Fruit fly (Drosophila melanogaster) whole organism, embryonic: Measurements from ENCODE around the gene snky.

ENCODE experiments used
- Awh ChIP-seq: fragments of 200-800 bp; sonication (Bioruptor generic); IDR thresholded peaks from 2 replicates; pipeline ENCODE4, ENCODE4 v1.3.6; 2022; ENCODE audit warnings: missing biosample characterization, missing genetic modification characterization
- Bgb ChIP-seq: fragments of 200-800 bp; sonication (Bioruptor generic); IDR thresholded peaks from 2 replicates; pipeline ENCODE4 v1.3.6; 2022; ENCODE audit warnings: missing biosample characterization, missing genetic modification characterization; ENCODE audit not compliant: partially characterized antibody
- Bteb2 ChIP-seq: fragments of 200-800 bp; sonication (Bioruptor generic); optimal IDR thresholded peaks from 2 replicates; lab custom pipeline; 2016; ENCODE audit warnings: missing biosample characterization, missing genetic modification characterization
- CG14965 ChIP-seq: fragments of 200-800 bp; sonication (Bioruptor generic); optimal IDR thresholded peaks from 2 replicates; lab custom pipeline; 2016; ENCODE audit warnings: missing biosample characterization, missing genetic modification characterization, borderline replicate concordance
- CG15269 ChIP-seq: fragments of 200-800 bp; sonication (Bioruptor generic); optimal IDR thresholded peaks from 2 replicates; lab custom pipeline; 2018; ENCODE audit warnings: missing biosample characterization, mild to moderate bottlenecking, missing genetic modification characterization, moderate library complexity
- CG15696 ChIP-seq: fragments of 200-800 bp; sonication (Bioruptor generic); optimal IDR thresholded peaks from 2 replicates; lab custom pipeline; 2019; ENCODE audit warnings: missing biosample characterization, mild to moderate bottlenecking, missing genetic modification characterization, moderate library complexity
- CG1792 ChIP-seq: fragments of 200-800 bp; sonication (Bioruptor generic); optimal IDR thresholded peaks from 2 replicates; lab custom pipeline; 2016; ENCODE audit warnings: missing biosample characterization, missing genetic modification characterization
- CG18476 ChIP-seq: fragments of 200-800 bp; sonication (Bioruptor generic); optimal IDR thresholded peaks from 2 replicates; lab custom pipeline; 2016; ENCODE audit warnings: missing biosample characterization, mild to moderate bottlenecking, missing genetic modification characterization
- CG18764 ChIP-seq: fragments of 200-800 bp; sonication (Bioruptor generic); optimal IDR thresholded peaks from 3 replicates; lab custom pipeline; 2016; ENCODE audit warnings: missing biosample characterization, missing genetic modification characterization
- CG2712 ChIP-seq: fragments of 200-800 bp; optimal IDR thresholded peaks from 3 replicates; lab custom pipeline; 2019; ENCODE audit warnings: missing biosample characterization, mild to moderate bottlenecking, missing genetic modification characterization, moderate library complexity
- CG32772 ChIP-seq: fragments of 200-800 bp; sonication (Bioruptor generic); IDR thresholded peaks from 2 replicates; pipeline ENCODE4 v1.3.6; 2022; ENCODE audit warnings: missing biosample characterization, missing genetic modification characterization
- CG3726 ChIP-seq: fragments of 200-800 bp; sonication (Bioruptor generic); IDR thresholded peaks from 3 replicates; pipeline ENCODE4, ENCODE4 v1.3.6; 2022; ENCODE audit warnings: missing biosample characterization, missing genetic modification characterization
- CG4404 ChIP-seq: fragments of 200-800 bp; sonication (Bioruptor generic); IDR thresholded peaks from 2 replicates; pipeline ENCODE4 v1.3.6; 2022; ENCODE audit warnings: missing biosample characterization, missing genetic modification characterization
- CG4707 ChIP-seq: fragments of 200-800 bp; sonication (Bioruptor generic); optimal IDR thresholded peaks from 2 replicates; lab custom pipeline; 2018; ENCODE audit warnings: missing biosample characterization, mild to moderate bottlenecking, missing genetic modification characterization, moderate library complexity
- CG4730 ChIP-seq: fragments of 200-800 bp; sonication (Bioruptor generic); IDR thresholded peaks from 2 replicates; pipeline ENCODE4 v1.3.6; 2022; ENCODE audit warnings: missing biosample characterization, missing genetic modification characterization
- CG8388 ChIP-seq: fragments of 200-800 bp; sonication (Bioruptor generic); optimal IDR thresholded peaks from 2 replicates; lab custom pipeline; 2019; ENCODE audit warnings: missing biosample characterization, mild to moderate bottlenecking, missing genetic modification characterization, moderate library complexity
- CHES-1-like ChIP-seq: fragments of 200-800 bp; sonication (Bioruptor generic); optimal IDR thresholded peaks from 2 replicates; lab custom pipeline; 2016; ENCODE audit warnings: missing biosample characterization, missing genetic modification characterization
- Chrac-16 ChIP-seq: fragments of 200-800 bp; sonication (Bioruptor generic); optimal IDR thresholded peaks from 3 replicates; lab custom pipeline; 2016; ENCODE audit warnings: missing biosample characterization, missing genetic modification characterization
- D ChIP-seq, 2 experiments: fragments of 200-800 bp in 1 of 2; fragments of >200 bp in 1 of 2; sonication (Bioruptor generic) in 1 of 2; optimal IDR thresholded peaks; 2 replicates in 1 of 2; 3 replicates in 1 of 2; lab custom pipeline; 2017; ENCODE audit warnings: mild to moderate bottlenecking in 1 of 2, missing biosample characterization in 1 of 2, missing genetic modification characterization in 1 of 2, missing genetic modification reagents in 1 of 2
- Dip2 ChIP-seq: fragments of 200-800 bp; sonication (Bioruptor generic); IDR thresholded peaks from 2 replicates; pipeline ENCODE4 v1.3.6; 2022; ENCODE audit warnings: missing biosample characterization, missing genetic modification characterization
- Eip74EF ChIP-seq, 2 experiments: fragments of 200-800 bp in 1 of 2; fragments of >200 bp in 1 of 2; sonication (Bioruptor generic) in 1 of 2; optimal IDR thresholded peaks; 2 replicates each; lab custom pipeline; 2017 to 2019; ENCODE audit warnings: missing biosample characterization in 2 of 2, missing genetic modification characterization in 2 of 2, mild to moderate bottlenecking in 1 of 2, moderate library complexity in 1 of 2
- HHEX ChIP-seq: fragments of 200-800 bp; sonication (Bioruptor generic); optimal IDR thresholded peaks from 3 replicates; lab custom pipeline; 2017; ENCODE audit warnings: missing biosample characterization, mild to moderate bottlenecking, missing genetic modification characterization, missing genetic modification reagents
- HmgZ ChIP-seq: fragments of 200-800 bp; sonication (Bioruptor generic); optimal IDR thresholded peaks from 2 replicates; lab custom pipeline; 2018; ENCODE audit warnings: missing biosample characterization, mild to moderate bottlenecking, missing genetic modification characterization
- Hmr ChIP-seq: fragments of 200-800 bp; sonication (Bioruptor generic); optimal IDR thresholded peaks from 3 replicates; lab custom pipeline; 2017; ENCODE audit warnings: mild to moderate bottlenecking, missing biosample characterization, missing genetic modification reagents, missing genetic modification characterization
- Hr51 ChIP-seq, 2 experiments: fragments of 200-800 bp; sonication (Bioruptor generic); optimal IDR thresholded peaks; 2 replicates in 1 of 2; 3 replicates in 1 of 2; lab custom pipeline; 2016 to 2018; ENCODE audit warnings: missing biosample characterization in 2 of 2, missing genetic modification characterization in 2 of 2, mild to moderate bottlenecking in 1 of 2, moderate library complexity in 1 of 2
- MESR4 ChIP-seq: fragments of 200-800 bp; sonication (Bioruptor generic); optimal IDR thresholded peaks from 2 replicates; lab custom pipeline; 2018; ENCODE audit warnings: missing biosample characterization, mild to moderate bottlenecking, missing genetic modification characterization, moderate library complexity
- MTF-1 ChIP-seq: fragments of 200-800 bp; sonication (Bioruptor generic); optimal IDR thresholded peaks from 2 replicates; lab custom pipeline; 2018; ENCODE audit warnings: missing biosample characterization, mild to moderate bottlenecking, missing genetic modification characterization, borderline replicate concordance
- Neu2 ChIP-seq: fragments of 200-800 bp; sonication (Bioruptor generic); optimal IDR thresholded peaks from 3 replicates; lab custom pipeline; 2016; ENCODE audit warnings: missing biosample characterization, missing genetic modification characterization, borderline replicate concordance
- Side ChIP-seq: fragments of 200-800 bp; sonication (Bioruptor generic); optimal IDR thresholded peaks from 2 replicates; lab custom pipeline; 2016; ENCODE audit warnings: missing biosample characterization, missing genetic modification characterization
- Sry-δ ChIP-seq: fragments of 200-800 bp; sonication (Bioruptor generic); optimal IDR thresholded peaks from 2 replicates; lab custom pipeline; 2016; ENCODE audit warnings: missing biosample characterization, missing genetic modification characterization
- Ssrp ChIP-seq: fragments of 200-800 bp; sonication (Bioruptor generic); optimal IDR thresholded peaks from 2 replicates; lab custom pipeline; 2018; ENCODE audit warnings: missing biosample characterization, mild to moderate bottlenecking, missing genetic modification characterization, moderate library complexity
- Usf ChIP-seq: fragments of 200-800 bp; sonication (Bioruptor generic); optimal IDR thresholded peaks from 2 replicates; lab custom pipeline; 2017; ENCODE audit warnings: missing genotype, missing biosample characterization, missing genetic modification characterization
- bowl ChIP-seq: fragments of 200-800 bp; sonication (Bioruptor generic); IDR thresholded peaks from 2 replicates; pipeline ENCODE4 v1.3.6; 2022; ENCODE audit warnings: missing biosample characterization, missing genetic modification characterization
- bsh ChIP-seq, 2 experiments: fragments of 200-800 bp; sonication (Bioruptor generic); optimal IDR thresholded peaks; 2 replicates each; lab custom pipeline; 2017 to 2018; ENCODE audit warnings: mild to moderate bottlenecking in 2 of 2, missing biosample characterization in 2 of 2, missing genetic modification characterization in 2 of 2, moderate library complexity in 1 of 2
- dmrt11E ChIP-seq: fragments of 200-800 bp; sonication (Bioruptor generic); optimal IDR thresholded peaks from 3 replicates; lab custom pipeline; 2018; ENCODE audit warnings: missing biosample characterization, mild to moderate bottlenecking, missing genetic modification characterization, moderate library complexity
- eve ChIP-seq, 2 experiments: fragments of >200 bp; optimal IDR thresholded peaks; 2 replicates each; lab custom pipeline; 2017; ENCODE audit warnings: missing biosample characterization in 2 of 2, missing genetic modification characterization in 2 of 2
- ewg ChIP-seq: fragments of 200-800 bp; sonication (Bioruptor generic); optimal IDR thresholded peaks from 3 replicates; lab custom pipeline; 2017; ENCODE audit warnings: mild to moderate bottlenecking, missing biosample characterization, missing genetic modification reagents, missing genetic modification characterization
- lmd ChIP-seq: fragments of 200-800 bp; sonication (Bioruptor generic); IDR thresholded peaks from 2 replicates; pipeline ENCODE4 v1.3.6; 2022; ENCODE audit warnings: missing biosample characterization, missing genetic modification characterization
- lola ChIP-seq, 3 experiments: fragments of >200 bp in 2 of 3; fragments of 200-800 bp in 1 of 3; sonication (Bioruptor generic) in 1 of 3; optimal IDR thresholded peaks; 2 replicates each; lab custom pipeline; 2017 to 2019; ENCODE audit warnings: missing biosample characterization in 3 of 3, missing genetic modification characterization in 3 of 3, mild to moderate bottlenecking in 1 of 3, moderate library complexity in 1 of 3
- phol ChIP-seq: fragments of 200-800 bp; sonication (Bioruptor generic); optimal IDR thresholded peaks from 3 replicates; lab custom pipeline; 2018; ENCODE audit warnings: missing biosample characterization, mild to moderate bottlenecking, missing genetic modification characterization, moderate library complexity
- row ChIP-seq: fragments of 200-800 bp; sonication (Bioruptor generic); IDR thresholded peaks from 3 replicates; pipeline ENCODE4 v1.3.6; 2022; ENCODE audit warnings: missing biosample characterization, missing genetic modification characterization
- sim ChIP-seq: fragments of 200-800 bp; sonication (Bioruptor generic); IDR thresholded peaks from 2 replicates; pipeline ENCODE4 v1.3.6; 2022; ENCODE audit warnings: missing biosample characterization, missing genetic modification characterization
- tgo ChIP-seq: fragments of 200-800 bp; sonication (Bioruptor generic); IDR thresholded peaks from 3 replicates; pipeline ENCODE4 v1.3.6; 2022; ENCODE audit warnings: missing biosample characterization, missing genetic modification characterization
- vfl ChIP-seq: fragments of 200-800 bp; sonication (Bioruptor generic); optimal IDR thresholded peaks from 2 replicates; lab custom pipeline; 2016; ENCODE audit warnings: missing biosample characterization, missing genetic modification characterization
- vvl ChIP-seq: fragments of 200-800 bp; sonication (Bioruptor generic); IDR thresholded peaks from 2 replicates; pipeline ENCODE4 v1.3.6; 2022; ENCODE audit warnings: missing biosample characterization, missing genetic modification characterization
- wdn ChIP-seq: fragments of 200-800 bp; sonication (Bioruptor generic); IDR thresholded peaks from 2 replicates; pipeline ENCODE4 v1.3.6; 2022; ENCODE audit warnings: missing biosample characterization, missing genetic modification characterization

The snky gene

dm6 chr3L:13180331-13180730 is 6.1 kb downstream of the snky start:
- TF ChIP-seq CG3726 (GFP tag; lab: Robert Waterston, UW) (no peak), bsh (GFP tag; optimal IDR thresholded peaks at IDR 0.05; lab: Kevin White, UChicago) (peak in 1 of 2 experiments; percentile 59)

- TF ChIP-seq sim (GFP tag; lab: Robert Waterston, UW) (no peak), CG4730 (no peak), HmgZ (no peak), ewg (no peak), row (peak; percentile 12; the same call in 1 of the 3 replicates), wdn (GFP tag; lab: Robert Waterston, UW) (no peak), eve (GFP tag; optimal IDR thresholded peaks at IDR 0.05; lab: Kevin White, UChicago) (peak in 1 of 2 experiments; percentile 6), CG1792 (GFP tag; lab: Kevin White, UChicago) (no peak), CG18476 (GFP tag; lab: Kevin White, UChicago) (peak; percentile 59), Side (GFP tag; lab: Kevin White, UChicago) (no peak), Bteb2 (no peak), dmrt11E (tag; lab: Kevin White, UChicago) (peak; percentile 9), Usf (GFP tag; lab: Kevin White, UChicago) (no peak), phol (tag; lab: Kevin White, UChicago) (peak; percentile 11)
These were observed 8.1 kb downstream of the snky start for dm6 chr3L:13182337-13182736.

dm6 chr3L:13189280-13189679 is 15.0 kb downstream of the snky start:
- TF ChIP-seq Eip74EF (GFP tag; optimal IDR thresholded peaks at IDR 0.05; lab: Kevin White, UChicago) (peak in 1 of 2 experiments; percentile 37), Sry-δ (GFP tag; lab: Kevin White, UChicago) (peak; percentile 12), Ssrp (peak; percentile 29), Chrac-16 (GFP tag; lab: Kevin White, UChicago) (peak; percentile 9), CG4404 (GFP tag; lab: Robert Waterston, UW) (peak; percentile 49; the same call in 1 of the 2 replicates), CG4707 (GFP tag; lab: Kevin White, UChicago) (no peak), Hr51 (GFP tag; optimal IDR thresholded peaks at IDR 0.05; lab: Kevin White, UChicago) (peak in 1 of 2 experiments; percentile 2), vfl (GFP tag; lab: Kevin White, UChicago) (peak; percentile 19), Neu2 (peak; percentile 18), CG18764 (GFP tag; lab: Kevin White, UChicago) (peak; percentile 9), vvl (GFP tag; lab: Robert Waterston, UW) (peak; percentile 79), Dip2 (GFP tag; lab: Robert Waterston, UW) (no peak), CG2712 (peak; percentile 86), eve (GFP tag; optimal IDR thresholded peaks at IDR 0.05; lab: Kevin White, UChicago) (peak in 1 of 2 experiments; percentile 89), bowl (GFP tag; lab: Robert Waterston, UW) (0 out of 2 replicates have a peak, but pooled peaks have one; percentile 23), CHES-1-like (GFP tag; lab: Kevin White, UChicago) (no peak), CG15269 (tag; lab: Kevin White, UChicago) (no peak), CG8388 (GFP tag; lab: Kevin White, UChicago) (peak; percentile 31), MESR4 (GFP tag; lab: Kevin White, UChicago) (no peak), MTF-1 (GFP tag; lab: Kevin White, UChicago) (peak; percentile 44), Awh (GFP tag; lab: Robert Waterston, UW) (peak; percentile 59; the same call in 1 of the 2 replicates), CG15696 (tag; lab: Kevin White, UChicago) (peak; percentile 59), tgo (GFP tag; lab: Robert Waterston, UW) (peak; percentile 64), HHEX (GFP tag; lab: Kevin White, UChicago) (peak; percentile 36), lmd (GFP tag; lab: Robert Waterston, UW) (peak; percentile 65; the same call in 1 of the 2 replicates), D (optimal IDR thresholded peaks at IDR 0.05; lab: Kevin White, UChicago) (no peak), D (GFP tag; optimal IDR thresholded peaks at IDR 0.05; lab: Kevin White, UChicago) (peak; percentile 77), CG32772 (GFP tag; lab: Robert Waterston, UW) (peak; percentile 74), CG14965 (GFP tag; lab: Kevin White, UChicago) (peak; percentile 25), Bgb (GFP tag; lab: Robert Waterston, UW) (no peak), Hmr (no peak), lola (GFP tag; optimal IDR thresholded peaks at IDR 0.05; lab: Kevin White, UChicago) (peak in 1 of 3 experiments; percentile 74)
